Fruit fly (Drosophila melanogaster): Measurements from ENCODE around the gene Atg8a.

The Atg8a gene

dm6 chrX:10729196-10729835, 38.8 kb downstream of the Atg8a start:
- TF ChIP-seq Hr39 (GFP tag; optimal IDR thresholded peaks at IDR 0.05) (no peak), Sox14 (GFP tag; optimal IDR thresholded peaks at IDR 0.05) (no peak), ss (GFP tag; optimal IDR thresholded peaks at IDR 0.05) (peak; percentile 19 to 71), CG6854 (GFP tag; optimal IDR thresholded peaks at IDR 0.05) (no peak), Blimp-1 (GFP tag; optimal IDR thresholded peaks at IDR 0.05) (peak; percentile 9), CG15336 (GFP tag; IDR thresholded peaks at IDR 0.05) (no peak), svp (GFP tag) (peak; percentile 48), vri (GFP tag; optimal IDR thresholded peaks at IDR 0.05) (peak; percentile 35)

DNA sequence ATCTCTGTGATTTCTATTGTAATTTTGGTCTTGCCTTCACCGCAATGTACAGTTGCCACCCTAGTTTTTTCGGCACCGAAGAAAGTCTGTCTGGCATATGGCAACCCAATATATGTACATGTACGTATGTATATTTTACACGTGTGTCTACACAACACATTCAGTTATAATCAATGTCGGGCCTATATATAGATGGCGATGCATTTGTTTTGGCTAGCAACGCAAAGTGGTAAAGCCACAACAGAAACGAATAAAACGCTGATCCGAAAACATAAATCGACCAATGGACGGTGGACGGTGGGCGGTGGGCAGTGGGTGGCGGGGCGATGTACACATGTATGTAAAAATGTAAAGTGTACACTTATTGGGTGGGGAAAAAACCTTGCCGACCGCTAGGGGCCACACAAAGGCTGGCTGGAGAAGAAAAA, 39.6 kb downstream of the Atg8a start:
- no peak for TF ChIP-seq CG15336 (GFP tag; IDR thresholded peaks at IDR 0.05)
- TF ChIP-seq CG34406 (GFP tag; optimal IDR thresholded peaks at IDR 0.05) = no peak
- no peak for TF ChIP-seq spab (GFP tag; optimal IDR thresholded peaks at IDR 0.05)
- TF ChIP-seq Sox14 (GFP tag; optimal IDR thresholded peaks at IDR 0.05) = no peak
- no peak for TF ChIP-seq topi (GFP tag; optimal IDR thresholded peaks at IDR 0.05)
- TF ChIP-seq CG11762 (GFP tag; optimal IDR thresholded peaks at IDR 0.05; ENCODE audit: insufficient read depth) = no peak
- TF ChIP-seq esn (GFP tag; optimal IDR thresholded peaks at IDR 0.05) = no peak
- TF ChIP-seq achi (GFP tag; optimal IDR thresholded peaks at IDR 0.05) = no peak
- TF ChIP-seq ss (GFP tag; optimal IDR thresholded peaks at IDR 0.05) = no peak

DNA sequence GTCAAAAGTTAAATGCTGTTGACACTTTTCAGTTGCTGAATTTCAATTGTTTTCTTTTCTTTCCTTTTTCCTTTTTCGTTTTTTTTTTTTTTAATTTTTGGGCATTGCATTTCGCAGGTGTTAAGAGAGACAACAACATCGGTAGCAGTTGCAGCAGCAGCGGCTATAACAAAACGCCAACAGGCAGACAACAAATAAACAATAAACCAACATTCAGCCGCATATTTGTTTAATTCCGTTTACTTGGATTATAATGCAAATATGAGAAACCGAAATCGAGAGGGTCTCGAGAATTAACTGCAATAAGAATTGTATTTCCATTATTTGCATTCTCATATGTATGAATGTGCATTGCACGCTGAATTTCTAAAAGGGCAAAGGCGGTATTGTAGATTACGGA, 40.1 kb downstream of the Atg8a start:
- TF ChIP-seq topi (GFP tag; optimal IDR thresholded peaks at IDR 0.05) (peak; percentile 62), lz (GFP tag; optimal IDR thresholded peaks at IDR 0.05) (peak; percentile 38), CG9139 (GFP tag; optimal IDR thresholded peaks at IDR 0.05) (no peak), cyc (GFP tag; optimal IDR thresholded peaks at IDR 0.05) (peak; percentile 21), Hr39 (GFP tag; optimal IDR thresholded peaks at IDR 0.05) (no peak), CG6854 (GFP tag; optimal IDR thresholded peaks at IDR 0.05) (peak; percentile 47), CG6276 (GFP tag; optimal IDR thresholded peaks at IDR 0.05) (no peak), CG4318 (GFP tag; optimal IDR thresholded peaks at IDR 0.05) (no peak), CG34406 (GFP tag; optimal IDR thresholded peaks at IDR 0.05) (peak; percentile 56), Blimp-1 (GFP tag; optimal IDR thresholded peaks at IDR 0.05) (peak; percentile 22), CG32006 (GFP tag; optimal IDR thresholded peaks at IDR 0.05) (no peak), CG3032 (tag; optimal IDR thresholded peaks at IDR 0.05) (no peak), dsx (GFP tag; optimal IDR thresholded peaks at IDR 0.05; ENCODE audit: poor library complexity, severe bottlenecking) (no peak), CG8319 (GFP tag; optimal IDR thresholded peaks at IDR 0.05) (no peak), CG10669 (GFP tag; optimal IDR thresholded peaks at IDR 0.05) (no peak), CG31627 (GFP tag; optimal IDR thresholded peaks at IDR 0.05) (peak; percentile 3), CG7368 (GFP tag; optimal IDR thresholded peaks at IDR 0.05) (peak; percentile 27), net (GFP tag; optimal IDR thresholded peaks at IDR 0.05) (no peak), Hr38 (GFP tag; optimal IDR thresholded peaks at IDR 0.05) (no peak), CG8632 (GFP tag; optimal IDR thresholded peaks at IDR 0.05) (peak; percentile 49), CG1621 (tag; optimal IDR thresholded peaks at IDR 0.05) (no peak), Gug (GFP tag; IDR thresholded peaks at IDR 0.05) (no peak), salr (GFP tag; optimal IDR thresholded peaks at IDR 0.05) (no peak), Smox (GFP tag; optimal IDR thresholded peaks at IDR 0.05) (peak; percentile 68), Eip75B (GFP tag; optimal IDR thresholded peaks at IDR 0.05) (no peak), fkh (GFP tag; optimal IDR thresholded peaks at IDR 0.05) (no peak), vri (GFP tag; optimal IDR thresholded peaks at IDR 0.05) (peak; percentile 65), CG11902 (GFP tag; optimal IDR thresholded peaks at IDR 0.05) (no peak), OdsH (GFP tag; optimal IDR thresholded peaks at IDR 0.05) (no peak), svp (GFP tag) (peak; percentile 79), esn (GFP tag; optimal IDR thresholded peaks at IDR 0.05) (peak; percentile 60), CG6792 (GFP tag; optimal IDR thresholded peaks at IDR 0.05) (peak; percentile 44), achi (GFP tag; optimal IDR thresholded peaks at IDR 0.05) (peak; percentile 4), eg (GFP tag; IDR thresholded peaks at IDR 0.05) (no peak), fd85E (GFP tag; optimal IDR thresholded peaks at IDR 0.05) (no peak), ss (GFP tag; optimal IDR thresholded peaks at IDR 0.05) (no peak), pdm3 (GFP tag; optimal IDR thresholded peaks at IDR 0.05) (no peak), CG3919 (GFP tag; optimal IDR thresholded peaks at IDR 0.05) (no peak), acj6 (GFP tag; optimal IDR thresholded peaks at IDR 0.05) (no peak), dac (GFP tag; optimal IDR thresholded peaks at IDR 0.05) (no peak), Hr4 (GFP tag; optimal IDR thresholded peaks at IDR 0.05) (no peak), Sox14 (GFP tag; optimal IDR thresholded peaks at IDR 0.05) (no peak)
